Fruit fly (Drosophila melanogaster) whole organism, embryonic: ENCODE measurements around the gene Cow.

ENCODE experiments used
- Awh ChIP-seq: fragments of 200-800 bp; sonication (Bioruptor generic); IDR thresholded peaks from 2 replicates; pipeline ENCODE4, ENCODE4 v1.3.6; 2022; ENCODE audit warnings: missing biosample characterization, missing genetic modification characterization
- C15 ChIP-seq: fragments of 200-800 bp; sonication (Bioruptor generic); IDR thresholded peaks from 3 replicates; pipeline ENCODE4 v1.3.6; 2022; ENCODE audit warnings: missing biosample characterization, missing genetic modification characterization
- CG10462 ChIP-seq: fragments of 200-800 bp; sonication (Bioruptor generic); optimal IDR thresholded peaks from 2 replicates; lab custom pipeline; 2016; ENCODE audit warnings: missing biosample characterization, missing genetic modification characterization
- CG10565 ChIP-seq: fragments of 200-800 bp; sonication (Bioruptor generic); optimal IDR thresholded peaks from 3 replicates; lab custom pipeline; 2016; ENCODE audit warnings: missing biosample characterization, mild to moderate bottlenecking, missing genetic modification characterization
- CG11695 ChIP-seq: fragments of 200-800 bp; sonication (Bioruptor generic); IDR thresholded peaks from 3 replicates; pipeline ENCODE4 v1.3.6; 2022; ENCODE audit warnings: missing biosample characterization, missing genetic modification characterization
- CG13296 ChIP-seq: fragments of 200-800 bp; sonication (Bioruptor generic); optimal IDR thresholded peaks from 3 replicates; lab custom pipeline; 2018; ENCODE audit warnings: missing biosample characterization, mild to moderate bottlenecking, missing genetic modification characterization
- CG13624 ChIP-seq: fragments of 200-800 bp; sonication (Bioruptor generic); optimal IDR thresholded peaks from 2 replicates; lab custom pipeline; 2016; ENCODE audit warnings: missing biosample characterization, missing genetic modification characterization
- CG13775 ChIP-seq: fragments of 200-800 bp; sonication (Bioruptor generic); optimal IDR thresholded peaks from 3 replicates; lab custom pipeline; 2017; ENCODE audit warnings: missing biosample characterization, mild to moderate bottlenecking, missing genetic modification characterization
- CG14014 ChIP-seq: fragments of 200-800 bp; sonication (Bioruptor generic); IDR thresholded peaks from 2 replicates; pipeline ENCODE4 v1.3.6; 2022; ENCODE audit warnings: missing biosample characterization, missing genetic modification characterization
- CG14441 ChIP-seq: fragments of 200-800 bp; sonication (Bioruptor generic); IDR thresholded peaks from 2 replicates; pipeline ENCODE4 v1.3.6; 2022; ENCODE audit warnings: missing biosample characterization, missing genetic modification characterization
- CG15073 ChIP-seq: fragments of 200-800 bp; sonication (Bioruptor generic); optimal IDR thresholded peaks from 2 replicates; lab custom pipeline; 2016; ENCODE audit warnings: missing biosample characterization, missing genetic modification characterization
- CG1647 ChIP-seq: fragments of 200-800 bp; sonication (Bioruptor generic); optimal IDR thresholded peaks from 3 replicates; lab custom pipeline; 2016; ENCODE audit warnings: missing biosample characterization, missing genetic modification characterization
- CG2120 ChIP-seq: fragments of 200-800 bp; sonication (Bioruptor generic); optimal IDR thresholded peaks from 3 replicates; lab custom pipeline; 2016; ENCODE audit warnings: missing biosample characterization, missing genetic modification characterization
- CG2129 ChIP-seq: fragments of 200-800 bp; sonication (Bioruptor generic); IDR thresholded peaks from 2 replicates; pipeline ENCODE4 v1.3.6; 2022; ENCODE audit warnings: missing biosample characterization, missing genetic modification characterization; ENCODE audit not compliant: partially characterized antibody
- CG2202 ChIP-seq: fragments of 200-800 bp; sonication (Bioruptor generic); optimal IDR thresholded peaks from 2 replicates; lab custom pipeline; 2018; ENCODE audit warnings: missing biosample characterization, mild to moderate bottlenecking, missing genetic modification characterization
- CG42726 ChIP-seq: fragments of 200-800 bp; sonication (Bioruptor generic); IDR thresholded peaks from 2 replicates; pipeline ENCODE4 v1.3.6; 2022; ENCODE audit warnings: missing biosample characterization, missing genetic modification characterization; ENCODE audit not compliant: partially characterized antibody
- CG5180 ChIP-seq: fragments of 200-800 bp; sonication (Bioruptor generic); optimal IDR thresholded peaks from 3 replicates; lab custom pipeline; 2017; ENCODE audit warnings: missing biosample characterization, missing genetic modification characterization, mild to moderate bottlenecking, moderate library complexity, missing genetic modification reagents
- CG6272 ChIP-seq: fragments of 200-800 bp; sonication (Bioruptor generic); IDR thresholded peaks from 2 replicates; pipeline ENCODE4 v1.3.6; 2022; ENCODE audit warnings: missing biosample characterization, missing genetic modification characterization
- CG7963 ChIP-seq: fragments of 200-800 bp; sonication (Bioruptor generic); IDR thresholded peaks from 3 replicates; pipeline ENCODE4 v1.3.6; 2022; ENCODE audit warnings: missing biosample characterization, missing genetic modification characterization; ENCODE audit not compliant: partially characterized antibody
- CG8290 ChIP-seq, 3 experiments: fragments of 200-800 bp; sonication (Bioruptor generic); optimal IDR thresholded peaks; 2 replicates each; lab custom pipeline; 2016 to 2019; ENCODE audit warnings: missing biosample characterization in 3 of 3, missing genetic modification characterization in 3 of 3, mild to moderate bottlenecking in 2 of 3, moderate library complexity in 1 of 3
- CG9797 ChIP-seq: fragments of 200-800 bp; sonication (Bioruptor generic); optimal IDR thresholded peaks from 3 replicates; lab custom pipeline; 2018; ENCODE audit warnings: missing biosample characterization, mild to moderate bottlenecking, missing genetic modification characterization
- CG9932 ChIP-seq: fragments of 200-800 bp; sonication (Bioruptor generic); IDR thresholded peaks from 2 replicates; pipeline ENCODE4 v1.3.6; 2022; ENCODE audit warnings: missing biosample characterization, missing genetic modification characterization
- Dp ChIP-seq: fragments of 200-800 bp; sonication (Bioruptor generic); optimal IDR thresholded peaks from 2 replicates; lab custom pipeline; 2018; ENCODE audit warnings: missing biosample characterization, mild to moderate bottlenecking, missing genetic modification characterization, moderate library complexity
- Drgx ChIP-seq: fragments of 200-800 bp; sonication (Bioruptor generic); IDR thresholded peaks from 2 replicates; pipeline ENCODE4 v1.3.6; 2022; ENCODE audit warnings: missing biosample characterization, missing genetic modification characterization
- H15 ChIP-seq: fragments of 200-800 bp; sonication (Bioruptor generic); IDR thresholded peaks from 3 replicates; pipeline ENCODE4 v1.3.6; 2022; ENCODE audit warnings: missing biosample characterization, missing genetic modification characterization
- H2.0 ChIP-seq: fragments of 200-800 bp; sonication (Bioruptor generic); IDR thresholded peaks from 2 replicates; pipeline ENCODE4 v1.3.6; 2022; ENCODE audit warnings: missing biosample characterization, missing genetic modification characterization
- Opbp ChIP-seq: fragments of 200-800 bp; sonication (Bioruptor generic); IDR thresholded peaks from 3 replicates; pipeline ENCODE4 v1.3.6; 2022; ENCODE audit warnings: missing biosample characterization, missing genetic modification characterization; ENCODE audit not compliant: partially characterized antibody
- Side ChIP-seq: fragments of 200-800 bp; sonication (Bioruptor generic); optimal IDR thresholded peaks from 2 replicates; lab custom pipeline; 2016; ENCODE audit warnings: missing biosample characterization, missing genetic modification characterization
- Stat92E ChIP-seq, 3 experiments: fragments of >200 bp in 2 of 3; fragments of 200-800 bp in 1 of 3; sonication (Bioruptor generic) in 1 of 3; optimal IDR thresholded peaks; 2 replicates each; lab custom pipeline; 2017 to 2019; ENCODE audit warnings: missing biosample characterization in 3 of 3, missing genetic modification characterization in 3 of 3, mild to moderate bottlenecking in 1 of 3, moderate library complexity in 1 of 3
- chn ChIP-seq: fragments of 200-800 bp; sonication (Bioruptor generic); optimal IDR thresholded peaks from 2 replicates; lab custom pipeline; 2016; ENCODE audit warnings: missing biosample characterization, missing genetic modification characterization
- crol ChIP-seq: fragments of 200-800 bp; sonication (Bioruptor generic); IDR thresholded peaks from 2 replicates; pipeline ENCODE4 v1.3.6; 2022; ENCODE audit warnings: missing biosample characterization, missing genetic modification characterization
- dpn ChIP-seq, 2 experiments: fragments of 200-800 bp; sonication (Bioruptor generic); optimal IDR thresholded peaks; 3 replicates each; lab custom pipeline; 2016; ENCODE audit warnings: missing biosample characterization in 2 of 2, missing genetic modification characterization in 2 of 2
- ems ChIP-seq: fragments of 200-800 bp; sonication (Bioruptor generic); optimal IDR thresholded peaks from 3 replicates; lab custom pipeline; 2016; ENCODE audit warnings: missing biosample characterization, missing genetic modification characterization
- fd64A ChIP-seq: fragments of 200-800 bp; sonication (Bioruptor generic); optimal IDR thresholded peaks from 3 replicates; lab custom pipeline; 2018; ENCODE audit warnings: missing biosample characterization, mild to moderate bottlenecking, missing genetic modification characterization
- fu2 ChIP-seq: fragments of 200-800 bp; sonication (Bioruptor generic); optimal IDR thresholded peaks from 2 replicates; lab custom pipeline; 2016; ENCODE audit warnings: missing biosample characterization, missing genetic modification characterization
- gfzf ChIP-seq: fragments of 200-800 bp; sonication (Bioruptor generic); optimal IDR thresholded peaks from 2 replicates; lab custom pipeline; 2016; ENCODE audit warnings: missing biosample characterization, mild to moderate bottlenecking, missing genetic modification characterization, moderate library complexity
- hbn ChIP-seq: fragments of 200-800 bp; sonication (Bioruptor generic); IDR thresholded peaks from 2 replicates; pipeline ENCODE4 v1.3.6; 2022; ENCODE audit warnings: missing biosample characterization, missing genetic modification characterization; ENCODE audit not compliant: partially characterized antibody
- hth ChIP-seq: fragments of >200 bp; optimal IDR thresholded peaks from 2 replicates; lab custom pipeline; 2017; ENCODE audit warnings: inconsistent platforms
- insv ChIP-seq, 2 experiments: fragments of 200-800 bp; sonication (Bioruptor generic); optimal IDR thresholded peaks; 3 replicates each; lab custom pipeline; 2016 to 2018; ENCODE audit warnings: missing biosample characterization in 2 of 2, missing genetic modification characterization in 2 of 2
- jing ChIP-seq: fragments of 200-800 bp; sonication (Bioruptor generic); optimal IDR thresholded peaks from 2 replicates; lab custom pipeline; 2018; ENCODE audit warnings: missing biosample characterization, mild to moderate bottlenecking, missing genetic modification characterization
- maf-S ChIP-seq: fragments of 200-800 bp; sonication (Bioruptor generic); optimal IDR thresholded peaks from 2 replicates; lab custom pipeline; 2016; ENCODE audit warnings: missing biosample characterization, missing genetic modification characterization
- prd ChIP-seq, 3 experiments: fragments of >200 bp in 2 of 3; fragments of 200-800 bp in 1 of 3; sonication (Bioruptor generic) in 1 of 3; optimal IDR thresholded peaks in 2 of 3; IDR thresholded peaks in 1 of 3; 2 replicates in 2 of 3; 3 replicates in 1 of 3; pipeline versions ENCODE4 v1.3.6 to Lab custom; 2017 to 2022; ENCODE audit warnings: missing biosample characterization in 1 of 3, missing genetic modification characterization in 1 of 3
- sd ChIP-seq: fragments of 200-800 bp; sonication (Bioruptor generic); optimal IDR thresholded peaks from 3 replicates; lab custom pipeline; 2018; ENCODE audit warnings: missing biosample characterization, mild to moderate bottlenecking, missing genetic modification characterization, moderate library complexity
- sens-2 ChIP-seq: fragments of 200-800 bp; sonication (Bioruptor generic); IDR thresholded peaks from 2 replicates; pipeline ENCODE4 v1.3.6; 2022; ENCODE audit warnings: missing biosample characterization, missing genetic modification characterization
- sisA ChIP-seq: fragments of 200-800 bp; sonication (Bioruptor generic); IDR thresholded peaks from 2 replicates; pipeline ENCODE4 v1.3.6; 2022; ENCODE audit warnings: missing biosample characterization, missing genetic modification characterization
- sna ChIP-seq: fragments of 200-800 bp; sonication (Bioruptor generic); IDR thresholded peaks from 2 replicates; pipeline ENCODE4 v1.3.6; 2022; ENCODE audit warnings: missing biosample characterization, missing genetic modification characterization; ENCODE audit not compliant: partially characterized antibody
- yki ChIP-seq: fragments of >200 bp; optimal IDR thresholded peaks from 3 replicates; lab custom pipeline; 2018
- z ChIP-seq: fragments of 200-800 bp; sonication (Bioruptor generic); IDR thresholded peaks from 3 replicates; pipeline ENCODE4 v1.3.6; 2022; ENCODE audit warnings: missing biosample characterization, missing genetic modification characterization

The Cow gene

dm6 chr3R:23159289-23159956, 46.9 kb upstream of the Cow start, which contains the start of gene VhaAC39-2 (continued):
- no peak for TF ChIP-seq CG10565
- TF ChIP-seq hth (lab: Kevin White, UChicago), result no peak
- no peak for TF ChIP-seq sna
- no peak for TF ChIP-seq CG14441 (GFP tag; lab: Robert Waterston, UW)

dm6 chr3R:23157664-23158151, 45.2 kb upstream of the Cow start, which contains the start of gene unk:
Gene unk (minus strand): TSS chr3R:23157862.
- TF ChIP-seq H15 (GFP tag; lab: Robert Waterston, UW) (no peak), CG15073 (GFP tag; lab: Kevin White, UChicago) (no peak), H2.0 (GFP tag; lab: Robert Waterston, UW) (peak; percentile 14; the same call in 1 of the 2 replicates), z (GFP tag; lab: Robert Waterston, UW) (no peak), CG13775 (no peak), Dp (GFP tag; lab: Kevin White, UChicago) (peak; percentile 89), Stat92E (GFP tag; optimal IDR thresholded peaks at IDR 0.05; lab: Kevin White, UChicago) (peak in 1 of 3 experiments; percentile 39), gfzf (GFP tag; lab: Kevin White, UChicago) (peak; percentile 55), CG9932 (GFP tag; lab: Robert Waterston, UW) (peak; percentile 81), hbn (GFP tag; lab: Robert Waterston, UW) (peak; percentile 96), CG9797 (GFP tag; lab: Kevin White, UChicago) (peak; percentile 51), CG1647 (GFP tag; lab: Kevin White, UChicago) (no peak), chn (peak; percentile 30), C15 (GFP tag; lab: Robert Waterston, UW) (no peak), fd64A (no peak), sd (tag; lab: Kevin White, UChicago) (no peak), CG2129 (peak; percentile 94), sens-2 (GFP tag; lab: Robert Waterston, UW) (no peak), CG2120 (GFP tag; lab: Kevin White, UChicago) (peak; percentile 56), CG10462 (no peak), Opbp (GFP tag; lab: Robert Waterston, UW) (peak; percentile 99), CG14014 (GFP tag; lab: Robert Waterston, UW) (peak; percentile 12; the same call in 1 of the 2 replicates), dpn (GFP tag; optimal IDR thresholded peaks at IDR 0.05; lab: Kevin White, UChicago) (peak; percentile 8 to 51), yki (lab: Kevin White, UChicago) (no peak), Awh (GFP tag; lab: Robert Waterston, UW) (no peak), CG7963 (GFP tag; lab: Robert Waterston, UW) (peak; percentile 97), CG13296 (GFP tag; lab: Kevin White, UChicago) (no peak), CG13624 (GFP tag; lab: Kevin White, UChicago) (no peak), sisA (no peak), CG11695 (GFP tag; lab: Robert Waterston, UW) (no peak), CG6272 (peak; percentile 34; the same call in 1 of the 2 replicates), CG5180 (GFP tag; lab: Kevin White, UChicago) (no peak), CG8290 (GFP tag; optimal IDR thresholded peaks at IDR 0.05; lab: Kevin White, UChicago) (no peak), CG8290 (tag; optimal IDR thresholded peaks at IDR 0.05; lab: Kevin White, UChicago) (peak in 1 of 2 experiments; percentile 79), Side (GFP tag; lab: Kevin White, UChicago) (no peak), crol (GFP tag; lab: Robert Waterston, UW) (no peak), Drgx (GFP tag; lab: Robert Waterston, UW) (no peak), CG2202 (tag; lab: Kevin White, UChicago) (no peak), CG42726 (GFP tag; lab: Robert Waterston, UW) (peak; percentile 97), maf-S (GFP tag; lab: Kevin White, UChicago) (no peak), jing (no peak), fu2 (GFP tag; lab: Kevin White, UChicago) (peak; percentile 9), prd (optimal IDR thresholded peaks at IDR 0.05; lab: Kevin White, UChicago) (no peak), prd (GFP tag; IDR thresholded peaks at IDR 0.05; lab: Robert Waterston, UW) (no peak), ems (GFP tag; lab: Kevin White, UChicago) (peak; percentile 24), insv (GFP tag; optimal IDR thresholded peaks at IDR 0.05; lab: Kevin White, UChicago) (no peak)
